Fruit fly (Drosophila melanogaster) whole organism, embryonic: ENCODE measurements around the gene cni.

Experiments used
- CG11723 ChIP-seq: fragments of 200-800 bp; sonication (Bioruptor generic); optimal IDR thresholded peaks from 2 replicates; lab custom pipeline; 2017; ENCODE audit warnings: missing biosample characterization, mild to moderate bottlenecking, missing genetic modification characterization
- CG14050 ChIP-seq: fragments of 200-800 bp; sonication (Bioruptor generic); IDR thresholded peaks from 3 replicates; pipeline ENCODE4 v1.3.6; 2022; ENCODE audit warnings: missing biosample characterization, missing genetic modification characterization
- CG14860 ChIP-seq: fragments of 200-800 bp; sonication (Bioruptor generic); IDR thresholded peaks from 3 replicates; pipeline ENCODE4 v1.3.6; 2022; ENCODE audit warnings: missing biosample characterization, missing genetic modification characterization; ENCODE audit not compliant: partially characterized antibody
- CG15601 ChIP-seq: fragments of 200-800 bp; sonication (Bioruptor generic); optimal IDR thresholded peaks from 3 replicates; lab custom pipeline; 2019; ENCODE audit warnings: missing biosample characterization, mild to moderate bottlenecking, missing genetic modification characterization, moderate library complexity
- CG16813 ChIP-seq: fragments of 200-800 bp; sonication (Bioruptor generic); IDR thresholded peaks from 3 replicates; pipeline ENCODE4 v1.3.6; 2022; ENCODE audit warnings: missing biosample characterization, missing genetic modification characterization; ENCODE audit not compliant: partially characterized antibody
- CG17612 ChIP-seq: fragments of 200-800 bp; sonication (Bioruptor generic); IDR thresholded peaks from 2 replicates; pipeline ENCODE4 v1.3.6; 2022; ENCODE audit warnings: missing biosample characterization, missing genetic modification characterization
- CG18011 ChIP-seq: fragments of 200-800 bp; sonication (Bioruptor generic); optimal IDR thresholded peaks from 2 replicates; lab custom pipeline; 2017; ENCODE audit warnings: missing biosample characterization, missing genetic modification characterization, mild to moderate bottlenecking, moderate library complexity, missing genotype
- CG18262 ChIP-seq: fragments of 200-800 bp; optimal IDR thresholded peaks from 3 replicates; lab custom pipeline; 2019; ENCODE audit warnings: missing biosample characterization, mild to moderate bottlenecking, missing genetic modification characterization, moderate library complexity
- CG2202 ChIP-seq: fragments of 200-800 bp; sonication (Bioruptor generic); optimal IDR thresholded peaks from 2 replicates; lab custom pipeline; 2018; ENCODE audit warnings: missing biosample characterization, mild to moderate bottlenecking, missing genetic modification characterization
- CG30020 ChIP-seq: fragments of 200-800 bp; optimal IDR thresholded peaks from 2 replicates; lab custom pipeline; 2019; ENCODE audit warnings: missing biosample characterization, mild to moderate bottlenecking, missing genetic modification characterization, moderate library complexity
- CG31388 ChIP-seq: fragments of 200-800 bp; sonication (Bioruptor generic); optimal IDR thresholded peaks from 2 replicates; lab custom pipeline; 2016; ENCODE audit warnings: missing biosample characterization, missing genetic modification characterization
- CG34224 ChIP-seq: fragments of 200-800 bp; sonication (Bioruptor generic); IDR thresholded peaks from 3 replicates; pipeline ENCODE4 v1.3.6; 2022; ENCODE audit warnings: missing biosample characterization, missing genetic modification characterization; ENCODE audit not compliant: partially characterized antibody
- CG4820 ChIP-seq: fragments of 200-800 bp; sonication (Bioruptor generic); optimal IDR thresholded peaks from 3 replicates; lab custom pipeline; 2016; ENCODE audit warnings: missing biosample characterization, missing genetic modification characterization
- CG6272 ChIP-seq: fragments of 200-800 bp; sonication (Bioruptor generic); IDR thresholded peaks from 2 replicates; pipeline ENCODE4 v1.3.6; 2022; ENCODE audit warnings: missing biosample characterization, missing genetic modification characterization
- CG6654 ChIP-seq: fragments of 200-800 bp; sonication (Bioruptor generic); optimal IDR thresholded peaks from 2 replicates; lab custom pipeline; 2017; ENCODE audit warnings: missing biosample characterization, mild to moderate bottlenecking, missing genetic modification characterization
- CG6791 ChIP-seq: fragments of 200-800 bp; sonication (Bioruptor generic); IDR thresholded peaks from 3 replicates; pipeline ENCODE4 v1.3.6; 2022; ENCODE audit warnings: missing biosample characterization, missing genetic modification characterization; ENCODE audit not compliant: partially characterized antibody
- CG7963 ChIP-seq: fragments of 200-800 bp; sonication (Bioruptor generic); IDR thresholded peaks from 3 replicates; pipeline ENCODE4 v1.3.6; 2022; ENCODE audit warnings: missing biosample characterization, missing genetic modification characterization; ENCODE audit not compliant: partially characterized antibody
- CG9437 ChIP-seq: fragments of 200-800 bp; sonication (Bioruptor generic); optimal IDR thresholded peaks from 2 replicates; lab custom pipeline; 2018; ENCODE audit warnings: missing biosample characterization, mild to moderate bottlenecking, missing genetic modification characterization
- CrebB ChIP-seq: fragments of 200-800 bp; sonication (Bioruptor generic); optimal IDR thresholded peaks from 3 replicates; lab custom pipeline; 2018; ENCODE audit warnings: missing biosample characterization, mild to moderate bottlenecking, missing genetic modification characterization
- Doc3 ChIP-seq: fragments of 200-800 bp; sonication (Bioruptor generic); IDR thresholded peaks from 3 replicates; pipeline ENCODE4 v1.3.6; 2022; ENCODE audit warnings: missing biosample characterization, missing genetic modification characterization; ENCODE audit not compliant: partially characterized antibody
- Ets65A ChIP-seq: fragments of 200-800 bp; sonication (Bioruptor generic); peaks from one replicate; lab custom pipeline; 2016; ENCODE audit warnings: missing biosample characterization, missing genetic modification characterization
- HLH4C ChIP-seq: fragments of 200-800 bp; sonication (Bioruptor generic); IDR thresholded peaks from 3 replicates; pipeline ENCODE4 v1.3.6; 2022; ENCODE audit warnings: missing biosample characterization, missing genetic modification characterization; ENCODE audit not compliant: partially characterized antibody
- MTF-1 ChIP-seq: fragments of 200-800 bp; sonication (Bioruptor generic); optimal IDR thresholded peaks from 2 replicates; lab custom pipeline; 2018; ENCODE audit warnings: missing biosample characterization, mild to moderate bottlenecking, missing genetic modification characterization, borderline replicate concordance
- Ravus ChIP-seq: fragments of 200-800 bp; sonication (Bioruptor generic); IDR thresholded peaks from 2 replicates; pipeline ENCODE4 v1.3.6; 2022; ENCODE audit warnings: missing biosample characterization, missing genetic modification characterization
- Scr ChIP-seq: fragments of 200-800 bp; sonication (Bioruptor generic); IDR thresholded peaks from 2 replicates; pipeline ENCODE4 v1.3.6; 2022; ENCODE audit warnings: missing biosample characterization, missing genetic modification characterization; ENCODE audit not compliant: partially characterized antibody
- bbx ChIP-seq: fragments of 200-800 bp; sonication (Bioruptor generic); IDR thresholded peaks from 2 replicates; pipeline ENCODE4 v1.3.6; 2022; ENCODE audit warnings: missing biosample characterization, missing genetic modification characterization; ENCODE audit not compliant: partially characterized antibody
- bowl ChIP-seq: fragments of 200-800 bp; sonication (Bioruptor generic); IDR thresholded peaks from 2 replicates; pipeline ENCODE4 v1.3.6; 2022; ENCODE audit warnings: missing biosample characterization, missing genetic modification characterization
- dysf ChIP-seq: fragments of 200-800 bp; sonication (Bioruptor generic); IDR thresholded peaks from 3 replicates; pipeline ENCODE4 v1.3.6; 2022; ENCODE audit warnings: missing biosample characterization, missing genetic modification characterization
- esg ChIP-seq: fragments of 200-800 bp; sonication (Bioruptor generic); conservative IDR thresholded peaks from 2 replicates; pipeline ENCODE4 v1.3.6; 2022; ENCODE audit warnings: missing biosample characterization, missing genetic modification characterization
- gce ChIP-seq: fragments of 200-800 bp; sonication (Bioruptor generic); IDR thresholded peaks from 3 replicates; pipeline ENCODE4 v1.3.6; 2022; ENCODE audit warnings: missing biosample characterization, missing genetic modification characterization
- gcm2 ChIP-seq: fragments of 200-800 bp; sonication (Bioruptor generic); optimal IDR thresholded peaks from 2 replicates; lab custom pipeline; 2016; ENCODE audit warnings: missing biosample characterization, missing genetic modification characterization
- jigr1 ChIP-seq: fragments of 200-800 bp; sonication (Bioruptor generic); IDR thresholded peaks from 3 replicates; pipeline ENCODE4 v1.3.6; 2022; ENCODE audit warnings: missing biosample characterization, missing genetic modification characterization
- mld ChIP-seq: fragments of 200-800 bp; sonication (Bioruptor generic); IDR thresholded peaks from 3 replicates; pipeline ENCODE4 v1.3.6; 2022; ENCODE audit warnings: missing biosample characterization, missing genetic modification characterization; ENCODE audit not compliant: partially characterized antibody
- tin ChIP-seq: fragments of 200-800 bp; sonication (Bioruptor generic); optimal IDR thresholded peaks from 3 replicates; lab custom pipeline; 2016; ENCODE audit warnings: missing biosample characterization, missing genetic modification characterization
- toy ChIP-seq: fragments of 200-800 bp; sonication (Bioruptor generic); IDR thresholded peaks from 2 replicates; pipeline ENCODE4 v1.3.6; 2022; ENCODE audit warnings: missing biosample characterization, missing genetic modification characterization
- unpg ChIP-seq: fragments of 200-800 bp; sonication (Bioruptor generic); optimal IDR thresholded peaks from 3 replicates; lab custom pipeline; 2018; ENCODE audit warnings: missing biosample characterization, mild to moderate bottlenecking, missing genetic modification characterization, moderate library complexity
- zfh2 ChIP-seq: fragments of 200-800 bp; sonication (Bioruptor generic); optimal IDR thresholded peaks from 2 replicates; lab custom pipeline; 2016; ENCODE audit warnings: missing biosample characterization, missing genetic modification characterization

cni gene

DNA sequence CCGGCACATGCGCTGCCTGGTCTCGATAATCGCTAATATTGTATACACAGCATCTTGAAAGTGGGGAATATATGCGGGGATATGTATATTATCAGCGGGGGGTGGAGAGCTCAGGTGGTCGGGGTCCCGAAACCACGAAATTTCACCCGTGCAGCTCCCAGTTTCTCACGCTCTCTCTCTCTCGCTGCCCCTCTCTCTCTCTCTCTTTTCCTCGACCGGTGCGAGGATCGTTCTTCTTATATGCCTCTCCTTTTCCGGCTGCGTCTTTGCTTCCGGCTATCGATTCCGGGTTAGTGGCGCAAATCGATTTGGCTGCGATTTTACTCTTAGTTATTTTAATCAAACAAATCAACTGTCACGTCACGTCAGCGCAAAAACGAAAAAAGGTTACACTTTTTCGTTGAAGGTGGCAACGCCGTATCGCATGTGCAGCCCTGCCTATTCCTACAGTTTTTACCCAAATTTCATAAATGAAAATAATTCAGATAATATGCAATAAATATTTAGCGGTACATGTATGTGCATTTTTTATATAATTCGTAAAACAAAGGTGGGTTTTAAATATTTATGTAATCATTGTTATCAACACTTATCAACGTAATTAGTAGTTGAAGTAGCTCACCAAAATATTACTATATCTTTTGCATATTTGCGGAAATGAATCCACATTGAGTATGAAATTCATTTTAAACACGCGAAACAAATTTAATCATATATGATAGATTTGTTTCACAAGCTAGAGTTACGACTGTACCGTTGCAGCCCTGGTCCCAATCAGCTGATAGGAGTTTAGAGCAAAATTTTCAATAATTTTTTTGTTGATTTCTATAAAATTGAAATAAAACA is 10.8 kb downstream of the cni start, which contains the start of the genes heix and CG17328 (continued):
- TF ChIP-seq CG15601 (tag; lab: Kevin White, UChicago) (peak; percentile 57), CG31388 (GFP tag; lab: Kevin White, UChicago) (peak; percentile 6), esg (GFP tag; lab: Robert Waterston, UW) (peak; percentile 59), CG11723 (GFP tag; lab: Kevin White, UChicago) (no peak), toy (GFP tag; lab: Robert Waterston, UW) (no peak), CG14050 (GFP tag; lab: Robert Waterston, UW) (peak; percentile 54), gcm2 (no peak), CG9437 (GFP tag; lab: Kevin White, UChicago) (peak; percentile 92), MTF-1 (no peak), CG6272 (GFP tag; lab: Robert Waterston, UW) (no peak; the same call in none of the 2 replicates), bowl (GFP tag; lab: Robert Waterston, UW) (no peak), Ets65A (GFP tag; lab: Kevin White, UChicago) (no peak), CG34224 (GFP tag; lab: Robert Waterston, UW) (0 out of 3 replicates have a peak, but pooled peaks have one; percentile 12), jigr1 (GFP tag; lab: Robert Waterston, UW) (0 out of 3 replicates have a peak, but pooled peaks have one; percentile 38), CG2202 (no peak), CrebB (tag; lab: Kevin White, UChicago) (peak; percentile 23), CG4820 (peak; percentile 67), CG18011 (GFP tag; lab: Kevin White, UChicago) (peak; percentile 24), zfh2 (GFP tag; lab: Kevin White, UChicago) (peak; percentile 69), CG30020 (tag; lab: Kevin White, UChicago) (peak; percentile 64), unpg (GFP tag; lab: Kevin White, UChicago) (peak; percentile 68)

DNA sequence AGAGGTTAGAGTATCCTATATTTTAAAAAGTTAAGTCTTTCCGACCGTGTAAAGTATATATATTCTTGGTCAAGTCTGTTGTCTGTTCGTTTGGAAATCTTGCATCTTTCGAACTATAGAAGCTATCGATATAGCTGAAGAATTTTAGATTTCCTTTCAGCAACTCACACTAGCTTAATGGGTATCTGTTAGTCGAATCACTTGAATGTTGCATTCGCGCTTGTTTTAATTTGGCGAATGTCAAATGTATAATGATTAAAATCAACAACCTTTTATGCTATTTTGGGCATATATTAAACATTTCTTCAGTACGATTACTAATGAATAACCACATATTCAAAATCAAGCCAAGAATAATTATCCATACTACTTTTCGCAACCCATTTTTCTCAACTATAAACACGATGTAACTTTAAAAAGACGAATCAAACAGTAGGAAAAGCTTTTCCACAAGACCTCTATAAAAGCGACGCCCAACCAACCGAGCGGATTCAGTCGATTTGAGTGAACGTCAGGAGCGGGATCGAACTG is 16.8 kb downstream of the cni start, which contains the start of gene Cyp303a1:
Gene Cyp303a1, plus strand, starts transcription at position 481 of the 531 bp plus-strand sequence.
- TF ChIP-seq mld (GFP tag; lab: Robert Waterston, UW) (no peak), tin (GFP tag; lab: Kevin White, UChicago) (no peak), bbx (GFP tag; lab: Robert Waterston, UW) (peak; percentile 28; the same call in 1 of the 2 replicates), Ravus (GFP tag; lab: Robert Waterston, UW) (no peak), Scr (GFP tag; lab: Robert Waterston, UW) (0 out of 2 replicates have a peak, but pooled peaks have one; percentile 23), CG16813 (GFP tag; lab: Robert Waterston, UW) (peak; percentile 58), Doc3 (no peak), gce (GFP tag; lab: Robert Waterston, UW) (no peak), CG14860 (GFP tag; lab: Robert Waterston, UW) (peak; percentile 42; the same call in 2 of the 3 replicates), HLH4C (GFP tag; lab: Robert Waterston, UW) (peak; percentile 64; the same call in 2 of the 3 replicates), CG17612 (GFP tag; lab: Robert Waterston, UW) (no peak), CG6654 (no peak), CG18262 (tag; lab: Kevin White, UChicago) (no peak), dysf (GFP tag; lab: Robert Waterston, UW) (no peak), CG7963 (0 out of 3 replicates have a peak, but pooled peaks have one; percentile 53), CG6791 (peak; percentile 66; the same call in 1 of the 3 replicates)
